Worm (Caenorhabditis elegans) whole organism, mixed stage, embryonic: ENCODE results near the gene srh-33.

ENCODE experiments used
- bed-3 ChIP-seq: fragments of 200-800 bp; sonication (Bioruptor generic); optimal IDR thresholded peaks from 3 replicates; lab custom pipeline; 2018; ENCODE audit warnings: mild to moderate bottlenecking, missing genetic modification characterization, moderate library complexity, missing compliant biosample characterization
- blmp-1 ChIP-seq: fragments of 150-350 bp; optimal IDR thresholded peaks from 2 replicates; lab custom pipeline; 2014; ENCODE audit warnings: missing biosample characterization, missing genetic modification characterization
- ceh-39 ChIP-seq: fragments of 150-350 bp; optimal IDR thresholded peaks from 2 replicates; lab custom pipeline; 2014; ENCODE audit warnings: missing biosample characterization, missing genetic modification characterization
- ceh-43 ChIP-seq: fragments of 200-800 bp; sonication (Bioruptor generic); optimal IDR thresholded peaks from 2 replicates; lab custom pipeline; 2018; ENCODE audit warnings: mild to moderate bottlenecking, missing genetic modification characterization, moderate library complexity, missing compliant biosample characterization
- ceh-83 ChIP-seq: fragments of 200-800 bp; sonication (Bioruptor generic); optimal IDR thresholded peaks from 2 replicates; lab custom pipeline; 2018; ENCODE audit warnings: mild to moderate bottlenecking, missing genetic modification characterization, missing compliant biosample characterization
- ces-1 ChIP-seq: fragments of 150-350 bp; optimal IDR thresholded peaks from 2 replicates; lab custom pipeline; 2014; ENCODE audit warnings: missing biosample characterization, missing genetic modification reagents, missing genetic modification characterization
- cnd-1 ChIP-seq: fragments of 200-800 bp; sonication (Bioruptor generic); optimal IDR thresholded peaks from 2 replicates; lab custom pipeline; 2018; ENCODE audit warnings: mild to moderate bottlenecking, missing genetic modification characterization, missing compliant biosample characterization
- drap-1 ChIP-seq: fragments of 200-800 bp; sonication (Bioruptor generic); optimal IDR thresholded peaks from 3 replicates; lab custom pipeline; 2018; ENCODE audit warnings: mild to moderate bottlenecking, missing genetic modification characterization, missing compliant biosample characterization
- elt-1 ChIP-seq: sonication (generic microtip); optimal IDR thresholded peaks from 2 replicates; lab custom pipeline; 2017; ENCODE audit warnings: missing genetic modification characterization, mild to moderate bottlenecking, missing compliant biosample characterization, antibody characterized with exemption, moderate library complexity, borderline replicate concordance; ENCODE audit not compliant: insufficient read depth
- elt-3 ChIP-seq: fragments of 150-350 bp; optimal IDR thresholded peaks from 2 replicates; lab custom pipeline; 2014; ENCODE audit warnings: missing biosample characterization, missing genetic modification characterization
- flh-1 ChIP-seq: fragments of 200-800 bp; sonication (Bioruptor generic); optimal IDR thresholded peaks from 2 replicates; lab custom pipeline; 2018; ENCODE audit warnings: mild to moderate bottlenecking, missing genetic modification characterization, moderate library complexity, missing compliant biosample characterization
- ham-2 ChIP-seq: fragments of 200-800 bp; sonication (Bioruptor generic); optimal IDR thresholded peaks from 2 replicates; lab custom pipeline; 2018; ENCODE audit warnings: mild to moderate bottlenecking, missing genetic modification characterization, missing compliant biosample characterization
- hlh-1 ChIP-seq: fragments of 150-350 bp; optimal IDR thresholded peaks from 2 replicates; lab custom pipeline; 2014; ENCODE audit warnings: missing biosample characterization, missing genetic modification reagents, missing genetic modification characterization
- lin-32 ChIP-seq: fragments of 200-800 bp; sonication (Bioruptor generic); optimal IDR thresholded peaks from 2 replicates; lab custom pipeline; 2018; ENCODE audit warnings: mild to moderate bottlenecking, missing genetic modification characterization, missing compliant biosample characterization
- lsy-2 ChIP-seq: fragments of 150-350 bp; optimal IDR thresholded peaks from 2 replicates; lab custom pipeline; 2014; ENCODE audit warnings: missing biosample characterization, missing genetic modification characterization
- mab-5 ChIP-seq: fragments of 150-350 bp; optimal IDR thresholded peaks from 2 replicates; lab custom pipeline; 2014; ENCODE audit warnings: missing biosample characterization, missing genetic modification characterization
- mep-1 ChIP-seq: fragments of 150-350 bp; optimal IDR thresholded peaks from 2 replicates; lab custom pipeline; 2017; ENCODE audit warnings: missing biosample characterization, missing genetic modification reagents, missing genetic modification characterization, inconsistent platforms
- mls-2 ChIP-seq: sonication (generic microtip); optimal IDR thresholded peaks from 2 replicates; lab custom pipeline; 2016; ENCODE audit warnings: mild to moderate bottlenecking, missing genetic modification characterization, moderate library complexity, missing compliant biosample characterization
- nhr-12 ChIP-seq: fragments of 150-350 bp; optimal IDR thresholded peaks from 2 replicates; lab custom pipeline; 2014; ENCODE audit warnings: missing biosample characterization, missing genetic modification characterization
- nhr-2 ChIP-seq: fragments of 150-350 bp; optimal IDR thresholded peaks from 2 replicates; lab custom pipeline; 2014; ENCODE audit warnings: missing biosample characterization, missing genetic modification characterization
- nhr-237 ChIP-seq: fragments of 150-350 bp; optimal IDR thresholded peaks from 2 replicates; lab custom pipeline; 2014; ENCODE audit warnings: missing biosample characterization, missing genetic modification characterization
- nhr-76 ChIP-seq: sonication (generic microtip); optimal IDR thresholded peaks from 2 replicates; lab custom pipeline; 2017; ENCODE audit warnings: missing biosample characterization, missing genetic modification characterization
- sem-2 ChIP-seq: fragments of 200-800 bp; sonication (Bioruptor generic); optimal IDR thresholded peaks from 2 replicates; lab custom pipeline; 2018; ENCODE audit warnings: mild to moderate bottlenecking, missing genetic modification characterization, missing compliant biosample characterization
- snpc-4 ChIP-seq: fragments of 150-350 bp; optimal IDR thresholded peaks from 2 replicates; lab custom pipeline; 2014; ENCODE audit warnings: missing biosample characterization, missing genetic modification characterization
- sptf-1 ChIP-seq: sonication (generic microtip); optimal IDR thresholded peaks from 2 replicates; lab custom pipeline; 2017; ENCODE audit warnings: mild to moderate bottlenecking, missing genetic modification characterization, moderate library complexity, missing compliant biosample characterization
- tbx-8 ChIP-seq: fragments of 200-800 bp; sonication (Bioruptor generic); optimal IDR thresholded peaks from 2 replicates; lab custom pipeline; 2018; ENCODE audit warnings: mild to moderate bottlenecking, missing genetic modification characterization, moderate library complexity, missing compliant biosample characterization
- unc-120 ChIP-seq: sonication (generic microtip); optimal IDR thresholded peaks from 2 replicates; lab custom pipeline; 2017; ENCODE audit warnings: missing genetic modification characterization, missing compliant biosample characterization; ENCODE audit not compliant: poor library complexity, severe bottlenecking
- unc-39 ChIP-seq: fragments of 150-350 bp; optimal IDR thresholded peaks from 2 replicates; lab custom pipeline; 2014; ENCODE audit warnings: missing biosample characterization, missing genetic modification characterization
- zip-8 ChIP-seq: fragments of 150-350 bp; optimal IDR thresholded peaks from 2 replicates; lab custom pipeline; 2014; ENCODE audit warnings: missing biosample characterization, missing genetic modification characterization
- ztf-11 ChIP-seq: fragments of 150-350 bp; optimal IDR thresholded peaks from 2 replicates; lab custom pipeline; 2014; ENCODE audit warnings: missing biosample characterization, missing genetic modification characterization

Gene srh-33

DNA sequence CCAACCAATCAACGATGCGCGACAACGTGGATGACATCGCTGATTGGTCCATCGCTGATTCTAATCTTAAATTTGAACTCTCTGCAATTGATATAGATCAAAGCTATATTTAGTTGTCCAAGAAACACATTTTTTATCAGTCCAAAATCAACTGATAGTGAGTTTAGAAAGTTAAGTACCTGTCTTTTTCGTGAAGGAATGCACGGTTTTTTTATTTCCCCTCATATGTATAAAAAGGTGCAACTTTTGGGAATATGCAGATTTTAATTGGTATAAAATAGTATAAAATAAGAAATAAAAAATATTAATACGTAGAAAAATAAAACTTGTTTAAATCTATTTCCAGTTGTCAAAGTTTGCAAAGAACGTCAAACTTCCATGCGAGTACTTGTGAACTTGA, 24.7 kb downstream of the srh-33 start, which contains the start of gene Y39D8A.1:
Gene Y39D8A.1 (plus strand): TSS at position 301 of the 400 bp plus-strand sequence.
- TF ChIP-seq ceh-43 (no peak), tbx-8 (GFP tag; lab: Kevin White, UChicago) (no peak), drap-1 (GFP tag; lab: Kevin White, UChicago) (no peak), mep-1 (tag; lab: Kevin White, UChicago) (no peak), sem-2 (GFP tag; lab: Kevin White, UChicago) (no peak), elt-1 (no peak), mls-2 (tag; lab: Kevin White, UChicago) (no peak), sptf-1 (no peak), lin-32 (GFP tag; lab: Kevin White, UChicago) (no peak), nhr-2 (tag; lab: Kevin White, UChicago) (no peak), unc-39 (tag; lab: Kevin White, UChicago) (no peak), nhr-76 (no peak), ceh-83 (GFP tag; lab: Kevin White, UChicago) (no peak), cnd-1 (no peak)

DNA sequence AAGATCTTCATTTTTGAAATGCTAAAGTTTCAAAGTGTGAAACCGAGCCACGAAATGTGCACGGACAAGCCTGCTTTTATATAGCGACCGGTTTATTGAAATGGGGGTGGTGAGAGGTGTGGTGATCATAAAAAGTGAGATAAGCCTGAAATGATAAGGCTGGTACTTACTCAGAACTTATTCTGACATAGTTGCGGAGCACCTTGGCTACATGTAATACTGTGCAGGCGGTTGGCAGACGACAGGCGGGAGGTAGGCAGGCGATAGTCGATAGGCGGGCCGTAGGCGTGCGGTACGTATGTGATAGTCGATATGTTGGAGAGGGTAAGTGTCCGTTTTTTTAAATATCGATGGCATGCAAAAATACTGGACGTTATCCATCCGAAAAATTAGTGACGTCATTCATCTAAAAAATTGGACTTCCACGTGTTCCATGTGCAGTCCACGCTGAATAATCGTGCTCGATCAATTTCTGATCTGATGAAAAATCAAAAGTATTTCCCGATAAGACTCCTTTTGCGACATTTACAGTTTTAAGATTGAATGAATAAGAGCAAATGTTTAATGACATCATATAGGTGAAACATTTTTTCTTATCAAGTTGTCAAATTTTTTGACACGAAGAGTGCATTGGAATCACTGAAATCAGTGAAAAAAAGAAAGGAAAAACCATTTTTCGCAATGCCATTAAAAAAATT, 25.3 kb downstream of the srh-33 start, which contains the start of gene irg-8:
Gene irg-8 (minus strand): TSS at position 51 of the 698 bp plus-strand sequence.
- no peak for TF ChIP-seq unc-120 (tag; lab: Kevin White, UChicago)
- TF ChIP-seq lin-32 (GFP tag; lab: Kevin White, UChicago) = no peak
- no peak for TF ChIP-seq ceh-39 (tag; lab: Kevin White, UChicago)
- no peak for TF ChIP-seq unc-39 (tag; lab: Kevin White, UChicago)

DNA sequence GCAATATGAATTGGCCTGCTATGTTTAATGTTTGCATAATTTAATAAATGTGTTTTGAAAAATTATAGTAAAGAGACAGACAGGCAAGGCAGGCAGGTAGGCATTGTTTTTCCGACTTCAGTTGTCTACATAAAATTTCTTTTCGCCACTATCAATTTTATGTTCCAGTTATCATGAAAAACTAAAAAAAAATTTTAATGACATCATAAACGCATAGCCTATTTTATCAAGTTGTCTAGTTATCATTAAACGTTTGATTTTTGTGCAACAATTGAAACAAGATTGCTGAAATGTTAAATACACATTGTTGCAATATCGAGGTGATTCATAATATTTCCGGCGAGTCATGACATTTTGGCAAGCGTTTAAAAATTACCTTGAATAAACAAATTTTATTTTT, 28.0 kb downstream of the srh-33 start:
- no peak for TF ChIP-seq nhr-76
- no peak for TF ChIP-seq ces-1 (GFP tag; lab: Kevin White, UChicago)
- TF ChIP-seq flh-1 (GFP tag; lab: Kevin White, UChicago) = no peak

DNA sequence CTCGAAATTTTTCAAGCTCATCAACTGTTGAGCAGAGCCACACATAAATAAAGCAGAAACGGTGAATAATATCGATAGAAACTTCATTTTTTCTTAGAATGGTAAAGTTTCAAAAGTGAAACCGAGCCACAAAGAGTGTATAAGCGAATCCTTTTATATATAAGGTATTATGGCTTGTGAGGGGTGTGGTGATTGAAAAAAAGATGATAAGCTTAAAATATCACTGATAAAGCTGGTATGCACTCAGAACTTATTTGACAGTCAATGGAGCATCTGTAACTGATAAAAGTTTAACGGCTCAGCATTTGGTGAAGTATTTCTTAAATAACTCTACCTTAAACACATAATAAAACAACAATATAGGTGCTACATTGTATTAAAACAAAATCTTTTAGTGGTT, 28.5 kb downstream of the srh-33 start, which contains the start of gene dod-19:
Gene dod-19 (minus strand): TSS at position 130 of the 400 bp plus-strand sequence.
- TF ChIP-seq elt-3 (tag; lab: Kevin White, UChicago) = no peak
- TF ChIP-seq hlh-1 (tag; lab: Kevin White, UChicago) = no peak
- TF ChIP-seq zip-8 (tag; lab: Kevin White, UChicago) = no peak
- no peak for TF ChIP-seq nhr-2 (tag; lab: Kevin White, UChicago)
- no peak for TF ChIP-seq snpc-4 (tag; lab: Kevin White, UChicago)
- no peak for TF ChIP-seq blmp-1 (tag; lab: Kevin White, UChicago)
- TF ChIP-seq bed-3 (GFP tag; lab: Kevin White, UChicago) = no peak
- no peak for TF ChIP-seq mls-2 (tag; lab: Kevin White, UChicago)
- no peak for TF ChIP-seq unc-120 (tag; lab: Kevin White, UChicago)
- no peak for TF ChIP-seq lin-32 (GFP tag; lab: Kevin White, UChicago)
- no peak for TF ChIP-seq ham-2 (GFP tag; lab: Kevin White, UChicago)
- TF ChIP-seq lsy-2 (tag; lab: Kevin White, UChicago) = no peak
- no peak for TF ChIP-seq flh-1 (GFP tag; lab: Kevin White, UChicago)
- no peak for TF ChIP-seq ceh-43

DNA sequence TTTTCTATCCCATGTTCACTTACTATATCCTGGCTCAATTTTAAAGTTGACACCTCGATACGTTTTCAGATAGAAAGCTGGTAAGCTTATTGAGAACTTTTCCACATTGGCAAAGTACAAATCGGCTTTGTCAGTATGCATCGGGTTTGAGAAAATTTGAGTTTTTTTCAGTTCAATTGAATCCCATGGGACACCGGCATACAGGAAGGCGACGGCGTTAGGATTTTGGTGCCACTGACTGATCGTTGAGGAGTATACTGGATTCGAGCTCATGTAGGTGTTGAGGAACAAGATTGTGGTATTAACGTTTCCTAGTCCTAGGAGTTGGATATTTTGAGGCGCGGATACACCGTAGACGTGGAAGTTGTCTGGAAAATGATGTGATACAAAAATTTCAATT, 30.3 kb downstream of the srh-33 start:
- TF ChIP-seq mab-5 (no peak), nhr-12 (no peak), ztf-11 (tag; lab: Kevin White, UChicago) (no peak), ces-1 (GFP tag; lab: Kevin White, UChicago) (no peak), nhr-237 (tag; lab: Kevin White, UChicago) (no peak), ceh-39 (tag; lab: Kevin White, UChicago) (no peak), bed-3 (GFP tag; lab: Kevin White, UChicago) (no peak)
- TF ChIP-seq, all 35 proteins: peak for 0
